Fruit fly (Drosophila melanogaster) whole organism, adult: Measurements from ENCODE around the gene CG3638.

Source experiments
- CG11617 ChIP-seq: fragments of 200-800 bp; sonication (Bioruptor generic); optimal IDR thresholded peaks from 2 replicates; lab custom pipeline; 2017; ENCODE audit warnings: mild to moderate bottlenecking, missing biosample characterization, missing genetic modification reagents, missing genetic modification characterization
- CG14711 ChIP-seq: fragments of 200-800 bp; sonication (Bioruptor generic); optimal IDR thresholded peaks from 2 replicates; lab custom pipeline; 2018; ENCODE audit warnings: missing biosample characterization, mild to moderate bottlenecking, missing genetic modification characterization, moderate library complexity
- CG1620 ChIP-seq: fragments of 200-800 bp; sonication (Bioruptor generic); optimal IDR thresholded peaks from 2 replicates; lab custom pipeline; 2016; ENCODE audit warnings: missing biosample characterization, missing genetic modification characterization
- CG33017 ChIP-seq: fragments of 200-800 bp; sonication (Bioruptor generic); optimal IDR thresholded peaks from 2 replicates; lab custom pipeline; 2018; ENCODE audit warnings: missing biosample characterization, mild to moderate bottlenecking, missing genetic modification characterization, moderate library complexity
- CG5204 ChIP-seq: fragments of 200-800 bp; sonication (Bioruptor generic); optimal IDR thresholded peaks from 2 replicates; lab custom pipeline; 2016; ENCODE audit warnings: missing biosample characterization, missing genetic modification characterization
- CG7045 ChIP-seq: fragments of 200-800 bp; sonication (Bioruptor generic); optimal IDR thresholded peaks from 2 replicates; lab custom pipeline; 2017; ENCODE audit warnings: missing biosample characterization, mild to moderate bottlenecking, missing genetic modification characterization
- Crg-1 ChIP-seq: fragments of 200-800 bp; sonication (Bioruptor generic); optimal IDR thresholded peaks from 2 replicates; lab custom pipeline; 2016; ENCODE audit warnings: missing biosample characterization, missing genetic modification characterization
- kay ChIP-seq: fragments of 200-800 bp; sonication (Bioruptor generic); peaks from one replicate; lab custom pipeline; 2016; ENCODE audit warnings: missing biosample characterization, missing genetic modification characterization, borderline replicate concordance
- pad ChIP-seq: fragments of 200-800 bp; sonication (Bioruptor generic); optimal IDR thresholded peaks from 3 replicates; lab custom pipeline; 2017; ENCODE audit warnings: missing biosample characterization, missing genetic modification characterization, mild to moderate bottlenecking, moderate library complexity, missing genetic modification reagents
- toe ChIP-seq: fragments of 200-800 bp; sonication (Bioruptor generic); optimal IDR thresholded peaks from 2 replicates; lab custom pipeline; 2016; ENCODE audit warnings: missing biosample characterization, missing genetic modification characterization

dm6 chrX:1229098-1229497 lies 7.4 kb downstream of the CG3638 start:
- TF ChIP-seq toe (GFP tag; lab: Kevin White, UChicago) (no peak), Crg-1 (GFP tag; lab: Kevin White, UChicago) (no peak), pad (GFP tag; lab: Kevin White, UChicago) (no peak), CG7045 (GFP tag; lab: Kevin White, UChicago) (no peak), CG33017 (no peak), CG11617 (GFP tag; lab: Kevin White, UChicago) (no peak), kay (no peak), CG1620 (no peak), CG14711 (tag; lab: Kevin White, UChicago) (no peak), CG5204 (GFP tag; lab: Kevin White, UChicago) (no peak)
